Fruit fly (Drosophila melanogaster) Kc167 (cell line): ENCODE results near the gene CG5280.

ENCODE experiments used
- insv ChIP-seq: fragments of >200 bp; optimal IDR thresholded peaks from 3 replicates; lab custom pipeline; 2018; ENCODE audit warnings: missing external identifiers
- ttk ChIP-seq: sonication (Bioruptor generic); optimal IDR thresholded peaks from 2 replicates; lab custom pipeline; 2017; ENCODE audit warnings: missing external identifiers

DNA sequence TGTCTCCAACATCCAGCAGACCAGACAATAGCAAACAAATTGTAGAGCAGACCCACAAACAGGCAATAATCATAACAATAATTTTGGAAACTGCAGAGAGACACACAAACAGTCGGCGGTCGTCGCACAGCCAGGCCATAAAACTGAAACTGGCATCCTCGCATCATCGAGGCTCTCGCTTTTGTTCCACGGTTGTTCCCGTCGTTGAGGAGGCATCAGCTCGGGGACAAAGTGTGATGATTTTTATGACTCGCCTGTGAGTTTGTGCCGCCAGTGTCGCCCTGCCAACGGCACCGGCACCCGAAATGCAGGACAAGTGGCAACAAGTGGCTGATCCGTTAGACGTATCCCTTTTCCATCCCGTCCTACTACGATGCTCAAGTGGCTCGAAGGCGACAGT is 13.3 kb upstream of the CG5280 start:
- no peak for TF ChIP-seq insv (lab: Kevin White, UChicago)
- no peak for TF ChIP-seq ttk (lab: Kevin White, UChicago)
